Worm (Caenorhabditis elegans): Measurements from ENCODE around the gene ark-1.

DNA sequence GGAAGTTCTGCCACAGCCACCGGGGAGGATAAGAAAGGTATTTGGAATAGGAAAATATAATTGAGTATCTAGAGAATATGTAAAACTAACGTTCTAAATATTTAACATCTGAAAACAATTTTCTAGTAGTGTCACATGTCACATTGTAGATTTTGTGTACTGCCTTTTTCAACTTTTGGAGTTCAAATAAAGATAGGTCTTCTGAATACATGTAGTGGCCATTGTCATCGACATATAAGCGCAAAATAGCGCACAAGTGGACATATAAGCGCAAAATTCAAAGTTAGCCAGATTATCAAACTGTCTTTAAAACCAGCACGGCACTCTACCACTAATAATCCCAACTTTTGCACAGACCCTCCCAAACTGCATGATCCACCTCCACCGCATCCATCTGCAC is 56.6 kb downstream of the ark-1 start:
- no peak for TF ChIP-seq him-1 (tag; optimal IDR thresholded peaks at IDR 0.05)
- no peak for TF ChIP-seq dao-5 (tag; optimal IDR thresholded peaks at IDR 0.05)
- no peak for TF ChIP-seq W03F9.2 (tag; optimal IDR thresholded peaks at IDR 0.05)
